Worm (Caenorhabditis elegans) whole organism, L4 larva: ENCODE results near the gene F44E2.4.

Experiments
- F10B5.3 ChIP-seq: sonication (generic microtip); optimal IDR thresholded peaks from 2 replicates; lab custom pipeline; 2016; ENCODE audit warnings: mild to moderate bottlenecking, missing genetic modification characterization, missing compliant biosample characterization
- F26F4.8 ChIP-seq: fragments of 200-800 bp; sonication (Bioruptor generic); conservative IDR thresholded peaks from 2 replicates; pipeline ENCODE4 v1.3.6; 2022; ENCODE audit warnings: missing genetic modification characterization, missing compliant biosample characterization
- F37D6.2 ChIP-seq: sonication (generic microtip); optimal IDR thresholded peaks from 2 replicates; lab custom pipeline; 2016; ENCODE audit warnings: mild to moderate bottlenecking, missing genetic modification characterization, missing compliant biosample characterization
- F49E8.2 ChIP-seq: sonication (generic microtip); optimal IDR thresholded peaks from 2 replicates; lab custom pipeline; 2016; ENCODE audit warnings: missing compliant biosample characterization, mild to moderate bottlenecking, missing genetic modification characterization, borderline replicate concordance
- R02D3.7 ChIP-seq: fragments of 150-350 bp; sonication (generic microtip); optimal IDR thresholded peaks from 3 replicates; lab custom pipeline; 2014; ENCODE audit warnings: missing biosample characterization, missing genetic modification characterization
- Y105C5A.15 ChIP-seq: fragments of 200-800 bp; sonication (Bioruptor generic); IDR thresholded peaks from 2 replicates; pipeline ENCODE4 v1.3.6; 2022; ENCODE audit warnings: missing genetic modification characterization, missing compliant biosample characterization
- ZK546.5 ChIP-seq, 2 experiments: sonication (generic microtip); optimal IDR thresholded peaks; 2 replicates each; lab custom pipeline; 2017; ENCODE audit warnings: missing biosample characterization in 2 of 2, missing genetic modification characterization in 2 of 2
- attf-4 ChIP-seq: sonication (generic microtip); optimal IDR thresholded peaks from 3 replicates; lab custom pipeline; 2017; ENCODE audit warnings: missing biosample characterization, missing genetic modification characterization
- ceh-28 ChIP-seq: fragments of 150-350 bp; optimal IDR thresholded peaks from 2 replicates; lab custom pipeline; 2014; ENCODE audit warnings: missing biosample characterization, missing genetic modification reagents, missing genetic modification characterization
- ceh-82 ChIP-seq: sonication (generic microtip); optimal IDR thresholded peaks from 2 replicates; lab custom pipeline; 2017; ENCODE audit warnings: missing biosample characterization, missing genetic modification characterization
- cey-2 ChIP-seq: sonication (generic microtip); optimal IDR thresholded peaks from 3 replicates; lab custom pipeline; 2017; ENCODE audit warnings: missing genetic modification characterization, mild to moderate bottlenecking, missing compliant biosample characterization, antibody characterized with exemption, borderline replicate concordance; ENCODE audit not compliant: insufficient read depth
- daf-16 ChIP-seq, 3 experiments: sonication (generic microtip); optimal IDR thresholded peaks; 2 replicates each; lab custom pipeline; 2016 to 2017; ENCODE audit warnings: missing genetic modification characterization in 3 of 3, missing genetic modification reagents in 3 of 3, mild to moderate bottlenecking in 2 of 3, missing compliant biosample characterization in 2 of 3, missing biosample characterization in 1 of 3, moderate library complexity in 1 of 3
- daf-8 ChIP-seq: fragments of 200-800 bp; sonication (Bioruptor generic); IDR thresholded peaks from 2 replicates; pipeline ENCODE4 v1.3.6; 2022; ENCODE audit warnings: missing genetic modification characterization, missing compliant biosample characterization
- dmd-8 ChIP-seq: fragments of 200-800 bp; sonication (Bioruptor generic); IDR thresholded peaks from 2 replicates; pipeline ENCODE4 v1.3.6; 2022; ENCODE audit warnings: missing genetic modification characterization, missing compliant biosample characterization
- dpl-1 ChIP-seq: fragments of 150-350 bp; optimal IDR thresholded peaks from 2 replicates; lab custom pipeline; 2014; ENCODE audit warnings: missing biosample characterization, missing genetic modification reagents, missing genetic modification characterization
- dve-1 ChIP-seq: sonication (generic microtip); optimal IDR thresholded peaks from 2 replicates; lab custom pipeline; 2017; ENCODE audit warnings: antibody characterized with exemption, mild to moderate bottlenecking, missing genetic modification characterization, missing compliant biosample characterization; ENCODE audit not compliant: insufficient read depth
- fos-1 ChIP-seq: fragments of 150-350 bp; optimal IDR thresholded peaks from 2 replicates; lab custom pipeline; 2014; ENCODE audit warnings: missing biosample characterization, missing genetic modification characterization
- hlh-11 ChIP-seq: fragments of 200-800 bp; sonication (Bioruptor generic); optimal IDR thresholded peaks from 2 replicates; lab custom pipeline; 2018; ENCODE audit warnings: mild to moderate bottlenecking, missing genetic modification characterization, missing compliant biosample characterization
- hlh-30 ChIP-seq: sonication (generic microtip); optimal IDR thresholded peaks from 2 replicates; lab custom pipeline; 2017; ENCODE audit warnings: antibody characterized with exemption, mild to moderate bottlenecking, missing genetic modification characterization, missing compliant biosample characterization; ENCODE audit not compliant: insufficient read depth
- jun-1 ChIP-seq: fragments of 150-350 bp; optimal IDR thresholded peaks from 2 replicates; lab custom pipeline; 2014; ENCODE audit warnings: missing biosample characterization, missing genetic modification reagents, missing genetic modification characterization
- lim-7 ChIP-seq: fragments of 200-800 bp; sonication (Bioruptor generic); IDR thresholded peaks from 2 replicates; pipeline ENCODE4 v1.3.6; 2022; ENCODE audit warnings: missing genetic modification characterization, missing compliant biosample characterization
- lin-38 ChIP-seq: fragments of 200-800 bp; sonication (Bioruptor generic); IDR thresholded peaks from 2 replicates; pipeline ENCODE4 v1.3.6; 2022; ENCODE audit warnings: missing genetic modification reagents, missing genetic modification characterization, missing compliant biosample characterization
- madf-5 ChIP-seq, 2 experiments: fragments of 200-800 bp; sonication (Bioruptor generic); IDR thresholded peaks; 2 replicates each; pipeline ENCODE4 v1.3.6; 2022; ENCODE audit warnings: missing compliant biosample characterization in 2 of 2, missing genetic modification characterization in 2 of 2
- madf-9 ChIP-seq: fragments of 200-800 bp; sonication (Bioruptor generic); conservative IDR thresholded peaks from 2 replicates; pipeline ENCODE4 v1.3.6; 2022; ENCODE audit warnings: missing genetic modification reagents, missing genetic modification characterization, missing compliant biosample characterization
- mdl-1 ChIP-seq, 2 experiments: fragments of 150-350 bp in 1 of 2; sonication (generic microtip) in 1 of 2; optimal IDR thresholded peaks; 2 replicates each; lab custom pipeline; 2014 to 2017; ENCODE audit warnings: missing biosample characterization in 2 of 2, missing genetic modification characterization in 2 of 2
- mxl-3 ChIP-seq: fragments of 200-800 bp; sonication (Bioruptor generic); optimal IDR thresholded peaks from 2 replicates; lab custom pipeline; 2018; ENCODE audit warnings: mild to moderate bottlenecking, missing genetic modification characterization, missing compliant biosample characterization
- nhr-10 ChIP-seq: fragments of 150-350 bp; optimal IDR thresholded peaks from 2 replicates; lab custom pipeline; 2014; ENCODE audit warnings: missing biosample characterization, missing genetic modification characterization
- nhr-111 ChIP-seq: fragments of 200-800 bp; sonication (Bioruptor generic); optimal IDR thresholded peaks from 2 replicates; lab custom pipeline; 2018; ENCODE audit warnings: mild to moderate bottlenecking, missing genetic modification characterization, missing compliant biosample characterization
- nhr-25 ChIP-seq: sonication (generic microtip); optimal IDR thresholded peaks from 2 replicates; lab custom pipeline; 2017; ENCODE audit warnings: missing genetic modification characterization, mild to moderate bottlenecking, missing compliant biosample characterization, antibody characterized with exemption, moderate library complexity, borderline replicate concordance; ENCODE audit not compliant: insufficient read depth
- nhr-42 ChIP-seq: fragments of 200-800 bp; sonication (Bioruptor generic); IDR thresholded peaks from 2 replicates; pipeline ENCODE4 v1.3.6; 2022; ENCODE audit warnings: missing genetic modification characterization, missing compliant biosample characterization
- nhr-48 ChIP-seq: sonication (generic microtip); optimal IDR thresholded peaks from 2 replicates; lab custom pipeline; 2016; ENCODE audit warnings: mild to moderate bottlenecking, missing genetic modification characterization, missing compliant biosample characterization
- nhr-76 ChIP-seq: fragments of 150-350 bp; optimal IDR thresholded peaks from 2 replicates; lab custom pipeline; 2014; ENCODE audit warnings: missing biosample characterization, missing genetic modification characterization
- nhr-77 ChIP-seq: fragments of 150-350 bp; optimal IDR thresholded peaks from 2 replicates; lab custom pipeline; 2014; ENCODE audit warnings: missing biosample characterization, missing genetic modification characterization
- php-3 ChIP-seq: fragments of 200-800 bp; sonication (Bioruptor generic); IDR thresholded peaks from 2 replicates; pipeline ENCODE4 v1.3.6; 2022; ENCODE audit warnings: missing genetic modification reagents, missing genetic modification characterization, missing compliant biosample characterization
- pqm-1 ChIP-seq: sonication (generic microtip); optimal IDR thresholded peaks from 2 replicates; lab custom pipeline; 2017; ENCODE audit warnings: missing biosample characterization, missing genetic modification characterization
- rbr-2 ChIP-seq: sonication (generic microtip); optimal IDR thresholded peaks from 2 replicates; lab custom pipeline; 2016; ENCODE audit warnings: missing genotype, missing genetic modification characterization, missing compliant biosample characterization
- saeg-2 ChIP-seq: fragments of 200-800 bp; sonication (Bioruptor generic); IDR thresholded peaks from 2 replicates; pipeline ENCODE4 v1.3.6; 2022; ENCODE audit warnings: missing genetic modification reagents, missing genetic modification characterization, missing compliant biosample characterization
- sdz-12 ChIP-seq: fragments of 200-800 bp; sonication (Bioruptor generic); optimal IDR thresholded peaks from 2 replicates; lab custom pipeline; 2018; ENCODE audit warnings: mild to moderate bottlenecking, missing genetic modification characterization, missing compliant biosample characterization
- snpc-1.2 ChIP-seq: fragments of 200-800 bp; sonication (Bioruptor generic); IDR thresholded peaks from 2 replicates; pipeline ENCODE4 v1.3.6; 2022; ENCODE audit warnings: missing genetic modification reagents, missing genetic modification characterization, missing compliant biosample characterization
- spr-3 ChIP-seq: fragments of 200-800 bp; sonication (Bioruptor generic); optimal IDR thresholded peaks from 2 replicates; lab custom pipeline; 2018; ENCODE audit warnings: mild to moderate bottlenecking, missing genetic modification characterization, missing compliant biosample characterization
- tra-1 ChIP-seq: fragments of 200-800 bp; sonication (Bioruptor generic); IDR thresholded peaks from 2 replicates; pipeline ENCODE4 v1.3.6; 2022; ENCODE audit warnings: missing genetic modification reagents, missing genetic modification characterization, missing compliant biosample characterization
- unc-62 ChIP-seq, 3 experiments: fragments of 150-350 bp in 1 of 3; sonication (generic microtip); optimal IDR thresholded peaks in 2 of 3; peaks in 1 of 3; 1 replicate in 1 of 3; 2 replicates in 2 of 3; lab custom pipeline; 2014 to 2017; ENCODE audit warnings: missing biosample characterization in 3 of 3, missing genetic modification characterization in 3 of 3, missing genetic modification reagents in 3 of 3, missing genotype in 1 of 3
- zag-1 ChIP-seq: fragments of 150-350 bp; optimal IDR thresholded peaks from 2 replicates; lab custom pipeline; 2014; ENCODE audit warnings: missing biosample characterization, missing genetic modification characterization
- zfp-3 ChIP-seq: fragments of 200-800 bp; sonication (Bioruptor generic); conservative IDR thresholded peaks from 2 replicates; pipeline ENCODE4 v1.3.6; 2022; ENCODE audit warnings: missing genetic modification reagents, missing genetic modification characterization, missing compliant biosample characterization
- zip-2 ChIP-seq: fragments of 150-350 bp; optimal IDR thresholded peaks from 2 replicates; lab custom pipeline; 2014; ENCODE audit warnings: missing biosample characterization, missing genetic modification characterization
- ztf-11 ChIP-seq: fragments of 150-350 bp; optimal IDR thresholded peaks from 2 replicates; lab custom pipeline; 2014; ENCODE audit warnings: missing biosample characterization, missing genetic modification characterization
- ztf-7 ChIP-seq: fragments of 150-350 bp; optimal IDR thresholded peaks from 2 replicates; lab custom pipeline; 2014; ENCODE audit warnings: missing biosample characterization, missing genetic modification characterization

Gene F44E2.4

ce11 chrIII:8785426-8785825 is 52.8 kb downstream of the F44E2.4 start (continued):
- TF ChIP-seq jun-1, result no peak
- no peak for TF ChIP-seq daf-16 (GFP tag; optimal IDR thresholded peaks at IDR 0.05; lab: Kevin White, UChicago)
- TF ChIP-seq daf-16 (tag; optimal IDR thresholded peaks at IDR 0.05; lab: Kevin White, UChicago), result no peak
- TF ChIP-seq F37D6.2, result no peak
- no peak for TF ChIP-seq madf-9 (GFP tag; lab: Robert Waterston, UW)
- peak; percentile 63 for TF ChIP-seq dve-1 (tag; lab: Kevin White, UChicago)
- peak; percentile 31 for TF ChIP-seq dpl-1
- peak in 1 of 2 experiments; percentile 62 for TF ChIP-seq unc-62 (GFP tag; optimal IDR thresholded peaks at IDR 0.05 in 1 of 2; lab: Kevin White, UChicago)
- TF ChIP-seq unc-62 (tag; optimal IDR thresholded peaks at IDR 0.05; lab: Kevin White, UChicago), result no peak
- no peak for TF ChIP-seq zip-2
- no peak for TF ChIP-seq zag-1 (tag; lab: Kevin White, UChicago)
- no peak for TF ChIP-seq ceh-28
- TF ChIP-seq sdz-12 (GFP tag; lab: Kevin White, UChicago), result no peak
- no peak for TF ChIP-seq R02D3.7 (tag; lab: Kevin White, UChicago)
- no peak for TF ChIP-seq ceh-82 (tag; lab: Kevin White, UChicago)
- TF ChIP-seq madf-5 (GFP tag; IDR thresholded peaks at IDR 0.05; lab: Robert Waterston, UW), result no peak
- no peak for TF ChIP-seq lim-7 (GFP tag; lab: Robert Waterston, UW)
- TF ChIP-seq daf-8 (GFP tag; lab: Robert Waterston, UW), result no peak
- no peak for TF ChIP-seq dmd-8
- 0 out of 2 replicates have a peak, but pooled peaks have one; percentile 33 for TF ChIP-seq tra-1 (GFP tag; lab: Robert Waterston, UW)
- peak; percentile 92 for TF ChIP-seq hlh-30 (tag; lab: Kevin White, UChicago)
- no peak for TF ChIP-seq attf-4
- TF ChIP-seq cey-2 (tag; lab: Kevin White, UChicago), result no peak
- no peak for TF ChIP-seq F26F4.8 (GFP tag; lab: Robert Waterston, UW)
- no peak for TF ChIP-seq ztf-11
- TF ChIP-seq mxl-3 (GFP tag; lab: Kevin White, UChicago), result peak; percentile 47
- peak; percentile 78 for TF ChIP-seq nhr-77 (tag; lab: Kevin White, UChicago)
- TF ChIP-seq F10B5.3 (tag; lab: Kevin White, UChicago), result no peak
- no peak for TF ChIP-seq nhr-111 (GFP tag; lab: Kevin White, UChicago)
- no peak for TF ChIP-seq nhr-10 (tag; lab: Kevin White, UChicago)
- TF ChIP-seq php-3 (GFP tag; lab: Robert Waterston, UW), result no peak
- TF ChIP-seq ztf-7 (tag; lab: Kevin White, UChicago), result no peak
- TF ChIP-seq ZK546.5 (tag; optimal IDR thresholded peaks at IDR 0.05; lab: Kevin White, UChicago), result no peak
- TF ChIP-seq F49E8.2 (tag; lab: Kevin White, UChicago), result no peak
- TF ChIP-seq nhr-76 (tag; lab: Kevin White, UChicago), result no peak
- TF ChIP-seq nhr-42, result no peak
- TF ChIP-seq nhr-48 (tag; lab: Kevin White, UChicago), result no peak
- TF ChIP-seq lin-38 (GFP tag; lab: Robert Waterston, UW), result no peak
- no peak for TF ChIP-seq nhr-25 (tag; lab: Kevin White, UChicago)
- no peak for TF ChIP-seq fos-1 (tag; lab: Kevin White, UChicago)
- no peak for TF ChIP-seq pqm-1
- no peak for TF ChIP-seq Y105C5A.15
- TF ChIP-seq rbr-2 (tag; lab: Kevin White, UChicago), result peak; percentile 38
- TF ChIP-seq mdl-1 (tag; optimal IDR thresholded peaks at IDR 0.05; lab: Kevin White, UChicago), result peak; percentile 2 to 95
- TF ChIP-seq spr-3 (GFP tag; lab: Kevin White, UChicago), result no peak
- no peak for TF ChIP-seq zfp-3
- peak; percentile 86 for TF ChIP-seq hlh-11 (tag; lab: Kevin White, UChicago)
- TF ChIP-seq saeg-2 (GFP tag; lab: Robert Waterston, UW), result peak; percentile 75
- TF ChIP-seq snpc-1.2 (GFP tag; lab: Robert Waterston, UW), result no peak
- TF ChIP-seq, all 104 proteins: peak for 26
